Worm (Caenorhabditis elegans) whole organism, L1 larva: ENCODE data around the gene Y48A6B.8.
A peak's percentile ranks its signal among the peaks of the same experiment; 100 is the strongest.

Experiments
- C04F5.9 ChIP-seq: sonication (generic microtip); optimal IDR thresholded peaks from 2 replicates; lab custom pipeline; 2016; ENCODE audit warnings: missing genetic modification characterization, missing compliant biosample characterization
- C34B4.2 ChIP-seq: sonication (generic microtip); optimal IDR thresholded peaks from 2 replicates; lab custom pipeline; 2017; ENCODE audit warnings: mild to moderate bottlenecking, missing genetic modification characterization, missing compliant biosample characterization
- F16B12.6 ChIP-seq: fragments of 150-350 bp; optimal IDR thresholded peaks from 2 replicates; lab custom pipeline; 2014; ENCODE audit warnings: missing biosample characterization, missing genetic modification characterization
- Y116A8C.19 ChIP-seq: sonication (generic microtip); optimal IDR thresholded peaks from 2 replicates; lab custom pipeline; 2016; ENCODE audit warnings: missing compliant biosample characterization, missing genetic modification characterization, borderline replicate concordance
- aha-1 ChIP-seq: fragments of 150-350 bp; optimal IDR thresholded peaks from 2 replicates; lab custom pipeline; 2014; ENCODE audit warnings: missing biosample characterization, missing genetic modification characterization
- alr-1 ChIP-seq: fragments of 200-800 bp; sonication (Bioruptor generic); optimal IDR thresholded peaks from 2 replicates; lab custom pipeline; 2018; ENCODE audit warnings: borderline replicate concordance, mild to moderate bottlenecking, missing genetic modification characterization, missing compliant biosample characterization
- aly-2 ChIP-seq: fragments of 150-350 bp; optimal IDR thresholded peaks from 2 replicates; lab custom pipeline; 2014; ENCODE audit warnings: missing biosample characterization, missing genetic modification characterization
- ama-1 ChIP-seq: fragments of 150-350 bp; optimal IDR thresholded peaks from 2 replicates; lab custom pipeline; 2014
- blmp-1 ChIP-seq: fragments of 150-350 bp; optimal IDR thresholded peaks from 2 replicates; lab custom pipeline; 2014; ENCODE audit warnings: missing biosample characterization, missing genetic modification characterization
- ceh-63 ChIP-seq: fragments of 200-800 bp; sonication (Bioruptor generic); optimal IDR thresholded peaks from 2 replicates; lab custom pipeline; 2018; ENCODE audit warnings: mild to moderate bottlenecking, missing genetic modification characterization, missing compliant biosample characterization
- ceh-8 ChIP-seq: fragments of 200-800 bp; sonication (Bioruptor generic); optimal IDR thresholded peaks from 2 replicates; lab custom pipeline; 2018; ENCODE audit warnings: mild to moderate bottlenecking, missing genetic modification characterization, moderate library complexity, missing compliant biosample characterization
- ces-1 ChIP-seq: fragments of 150-350 bp; optimal IDR thresholded peaks from 2 replicates; lab custom pipeline; 2014; ENCODE audit warnings: missing biosample characterization, missing genetic modification reagents, missing genetic modification characterization
- dpl-1 ChIP-seq, 3 experiments: fragments of 150-350 bp in 2 of 3; sonication (generic microtip) in 1 of 3; optimal IDR thresholded peaks; 2 replicates each; lab custom pipeline; 2014 to 2017; ENCODE audit warnings: missing biosample characterization in 3 of 3, missing genetic modification characterization in 3 of 3, missing genetic modification reagents in 3 of 3
- efl-1 ChIP-seq, 4 experiments: fragments of 150-350 bp; optimal IDR thresholded peaks in 3 of 4; peaks in 1 of 4; 1 replicate in 1 of 4; 2 replicates in 3 of 4; lab custom pipeline; 2014; ENCODE audit warnings: missing biosample characterization in 2 of 4, missing genetic modification characterization in 2 of 4, missing genetic modification reagents in 2 of 4
- egl-27 ChIP-seq, 2 experiments: fragments of 150-350 bp in 1 of 2; sonication (generic microtip); optimal IDR thresholded peaks; 3 replicates each; lab custom pipeline; 2017 to 2018; ENCODE audit warnings: missing biosample characterization in 2 of 2, missing genetic modification characterization in 2 of 2, missing genetic modification reagents in 2 of 2
- elt-2 ChIP-seq: sonication (generic microtip); optimal IDR thresholded peaks from 2 replicates; lab custom pipeline; 2016; ENCODE audit warnings: missing genetic modification characterization, mild to moderate bottlenecking, inconsistent platforms, missing compliant biosample characterization, missing genetic modification reagents
- elt-3 ChIP-seq, 6 experiments: fragments of 150-350 bp in 1 of 6; sonication (generic microtip); optimal IDR thresholded peaks; 2 replicates each; lab custom pipeline; 2017 to 2018; ENCODE audit warnings: missing biosample characterization in 6 of 6, missing genetic modification characterization in 6 of 6, inconsistent platforms in 1 of 6
- fkh-10 ChIP-seq: sonication (generic microtip); optimal IDR thresholded peaks from 2 replicates; lab custom pipeline; 2017; ENCODE audit warnings: missing biosample characterization, missing genetic modification reagents, missing genetic modification characterization
- fkh-4 ChIP-seq: sonication (generic microtip); optimal IDR thresholded peaks from 2 replicates; lab custom pipeline; 2016; ENCODE audit warnings: missing compliant biosample characterization, missing genetic modification characterization, borderline replicate concordance
- fkh-8 ChIP-seq: sonication (generic microtip); optimal IDR thresholded peaks from 2 replicates; lab custom pipeline; 2016; ENCODE audit warnings: mild to moderate bottlenecking, missing genetic modification characterization, missing compliant biosample characterization
- fos-1 ChIP-seq: fragments of 150-350 bp; optimal IDR thresholded peaks from 2 replicates; lab custom pipeline; 2014; ENCODE audit warnings: missing biosample characterization, missing genetic modification characterization
- grh-1 ChIP-seq: fragments of 200-800 bp; sonication (Bioruptor generic); IDR thresholded peaks from 2 replicates; pipeline ENCODE4 v1.3.6; 2022; ENCODE audit warnings: missing genetic modification reagents, missing genetic modification characterization, missing compliant biosample characterization
- hlh-4 ChIP-seq: sonication (generic microtip); optimal IDR thresholded peaks from 2 replicates; lab custom pipeline; 2016; ENCODE audit warnings: mild to moderate bottlenecking, missing genetic modification characterization, missing compliant biosample characterization
- hpl-2 ChIP-seq: fragments of 150-350 bp; optimal IDR thresholded peaks from 2 replicates; lab custom pipeline; 2014; ENCODE audit warnings: missing biosample characterization, missing genetic modification reagents, missing genetic modification characterization
- jun-1 ChIP-seq: fragments of 150-350 bp; optimal IDR thresholded peaks from 2 replicates; lab custom pipeline; 2014; ENCODE audit warnings: missing biosample characterization, missing genetic modification reagents, missing genetic modification characterization
- lin-13 ChIP-seq: fragments of 150-350 bp; optimal IDR thresholded peaks from 2 replicates; lab custom pipeline; 2014; ENCODE audit warnings: missing biosample characterization, missing genetic modification reagents, missing genetic modification characterization
- lin-14 ChIP-seq: fragments of 200-800 bp; sonication (Bioruptor generic); optimal IDR thresholded peaks from 2 replicates; lab custom pipeline; 2018; ENCODE audit warnings: mild to moderate bottlenecking, missing genetic modification characterization, moderate library complexity, missing compliant biosample characterization
- lin-35 ChIP-seq, 2 experiments: fragments of 150-350 bp; optimal IDR thresholded peaks; 2 replicates each; lab custom pipeline; 2014; ENCODE audit warnings: missing biosample characterization in 2 of 2, missing genetic modification characterization in 2 of 2, missing genetic modification reagents in 2 of 2
- lin-39 ChIP-seq: fragments of 150-350 bp; optimal IDR thresholded peaks from 2 replicates; lab custom pipeline; 2014; ENCODE audit warnings: missing biosample characterization, missing genetic modification reagents, missing genetic modification characterization
- lsy-2 ChIP-seq, 2 experiments: fragments of 150-350 bp; optimal IDR thresholded peaks; 2 replicates each; lab custom pipeline; 2014; ENCODE audit warnings: missing biosample characterization in 2 of 2, missing genetic modification characterization in 2 of 2
- mdl-1 ChIP-seq, 2 experiments: fragments of 150-350 bp; optimal IDR thresholded peaks; 2 replicates each; lab custom pipeline; 2014 to 2017; ENCODE audit warnings: missing biosample characterization in 2 of 2, missing genetic modification characterization in 2 of 2, inconsistent platforms in 1 of 2
- nhr-11 ChIP-seq: fragments of 150-350 bp; optimal IDR thresholded peaks from 2 replicates; lab custom pipeline; 2014; ENCODE audit warnings: missing biosample characterization, missing genetic modification characterization
- nhr-12 ChIP-seq: sonication (generic microtip); optimal IDR thresholded peaks from 2 replicates; lab custom pipeline; 2017; ENCODE audit warnings: missing biosample characterization, missing genetic modification characterization
- nhr-19 ChIP-seq: fragments of 200-800 bp; sonication (Bioruptor generic); conservative IDR thresholded peaks from 2 replicates; pipeline ENCODE4 v1.3.6; 2022; ENCODE audit warnings: missing genetic modification characterization, missing compliant biosample characterization
- nhr-237 ChIP-seq: fragments of 150-350 bp; optimal IDR thresholded peaks from 2 replicates; lab custom pipeline; 2014; ENCODE audit warnings: missing biosample characterization, missing genetic modification characterization
- nhr-76 ChIP-seq: sonication (generic microtip); optimal IDR thresholded peaks from 2 replicates; lab custom pipeline; 2017; ENCODE audit warnings: missing biosample characterization, missing genetic modification characterization
- nhr-77 ChIP-seq: fragments of 150-350 bp; optimal IDR thresholded peaks from 2 replicates; lab custom pipeline; 2014; ENCODE audit warnings: missing biosample characterization, missing genetic modification characterization
- nhr-84 ChIP-seq: sonication (generic microtip); optimal IDR thresholded peaks from 2 replicates; lab custom pipeline; 2017; ENCODE audit warnings: missing biosample characterization, missing genetic modification characterization
- nhr-85 ChIP-seq: sonication (generic microtip); peaks from one replicate; lab custom pipeline; 2016; ENCODE audit warnings: missing genetic modification characterization, inconsistent platforms, missing compliant biosample characterization
- pqm-1 ChIP-seq: sonication (generic microtip); optimal IDR thresholded peaks from 3 replicates; lab custom pipeline; 2017; ENCODE audit warnings: missing biosample characterization, missing genetic modification characterization
- sox-4 ChIP-seq: sonication (generic microtip); optimal IDR thresholded peaks from 2 replicates; lab custom pipeline; 2016; ENCODE audit warnings: missing genetic modification characterization, missing compliant biosample characterization
- sptf-1 ChIP-seq: fragments of 150-350 bp; optimal IDR thresholded peaks from 2 replicates; lab custom pipeline; 2014; ENCODE audit warnings: missing biosample characterization, missing genetic modification characterization
- swsn-7 ChIP-seq: sonication (generic microtip); optimal IDR thresholded peaks from 2 replicates; lab custom pipeline; 2016; ENCODE audit warnings: missing genetic modification characterization, missing compliant biosample characterization
- tlp-1 ChIP-seq: fragments of 150-350 bp; optimal IDR thresholded peaks from 2 replicates; lab custom pipeline; 2014; ENCODE audit warnings: missing biosample characterization, missing genetic modification characterization
- unc-130 ChIP-seq: fragments of 150-350 bp; optimal IDR thresholded peaks from 2 replicates; lab custom pipeline; 2017; ENCODE audit warnings: missing biosample characterization, missing genetic modification characterization, inconsistent platforms
- unc-30 ChIP-seq: sonication (generic microtip); optimal IDR thresholded peaks from 2 replicates; lab custom pipeline; 2017; ENCODE audit warnings: missing biosample characterization, missing genetic modification characterization
- unc-86 ChIP-seq: sonication (generic microtip); optimal IDR thresholded peaks from 2 replicates; lab custom pipeline; 2016; ENCODE audit warnings: missing genetic modification characterization, missing compliant biosample characterization
- xbp-1 ChIP-seq: sonication (generic microtip); optimal IDR thresholded peaks from 2 replicates; lab custom pipeline; 2016; ENCODE audit warnings: missing genetic modification characterization, missing compliant biosample characterization
- zag-1 ChIP-seq: fragments of 150-350 bp; optimal IDR thresholded peaks from 2 replicates; lab custom pipeline; 2014; ENCODE audit warnings: missing biosample characterization, missing genetic modification characterization
- zip-4 ChIP-seq: fragments of 200-800 bp; sonication (Bioruptor generic); optimal IDR thresholded peaks from 2 replicates; lab custom pipeline; 2018; ENCODE audit warnings: mild to moderate bottlenecking, missing genetic modification characterization, moderate library complexity, missing compliant biosample characterization
- ztf-11 ChIP-seq, 2 experiments: sonication (generic microtip); optimal IDR thresholded peaks; 2 replicates each; lab custom pipeline; 2016 to 2017; ENCODE audit warnings: missing genetic modification characterization in 2 of 2, missing biosample characterization in 1 of 2, missing compliant biosample characterization in 1 of 2

Y48A6B.8 gene

ce11 chrIII:11063259-11063658, 34.0 kb upstream of the Y48A6B.8 start, which contains the start of gene rsa-2 (continued):
- TF ChIP-seq lin-39 (tag; lab: Kevin White, UChicago): peak; percentile 14
- TF ChIP-seq jun-1 (tag; lab: Kevin White, UChicago): peak; percentile 60
- peak; percentile 71 for TF ChIP-seq fkh-4 (tag; lab: Kevin White, UChicago)
- no peak for TF ChIP-seq fkh-10 (GFP tag; lab: Kevin White, UChicago)
- no peak for TF ChIP-seq zag-1 (tag; lab: Kevin White, UChicago)
- peak; percentile 24 for TF ChIP-seq lin-13 (GFP tag; lab: Kevin White, UChicago)
- TF ChIP-seq fos-1 (tag; lab: Kevin White, UChicago): no peak
- peak; percentile 82 to 95 for TF ChIP-seq efl-1 (optimal IDR thresholded peaks at IDR 0.05; lab: Kevin White, UChicago)
- peak; percentile 96 to 100 for TF ChIP-seq efl-1 (GFP tag; optimal IDR thresholded peaks at IDR 0.05 in 1 of 2; lab: Kevin White, UChicago)
- TF ChIP-seq elt-3 (tag; optimal IDR thresholded peaks at IDR 0.05; lab: Kevin White, UChicago): no peak
- no peak for TF ChIP-seq zip-4 (GFP tag; lab: Kevin White, UChicago)
- no peak for TF ChIP-seq nhr-77 (tag; lab: Kevin White, UChicago)

DNA sequence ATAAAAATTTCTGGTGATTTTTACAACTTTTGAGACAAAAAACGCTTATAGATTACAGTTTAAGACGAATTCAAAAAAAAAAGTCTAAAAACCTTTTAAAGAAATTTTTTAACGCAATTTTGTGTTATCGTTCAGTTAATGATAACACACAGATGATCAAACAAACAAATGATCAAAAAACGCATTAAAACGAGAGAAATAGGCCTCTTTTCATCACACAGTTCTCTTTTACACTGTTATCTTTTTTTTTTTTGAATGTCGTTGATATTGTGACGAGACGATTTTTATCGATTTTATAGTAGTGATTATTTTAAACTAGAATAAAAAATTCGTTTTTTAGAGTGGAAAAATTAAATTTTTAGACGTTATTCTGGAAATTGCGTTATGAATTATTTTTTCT, 30.5 kb upstream of the Y48A6B.8 start:
- TF ChIP-seq nhr-11 (tag; lab: Kevin White, UChicago) (no peak), unc-130 (tag; lab: Kevin White, UChicago) (no peak), lin-39 (tag; lab: Kevin White, UChicago) (no peak), ceh-63 (GFP tag; lab: Kevin White, UChicago) (no peak), dpl-1 (GFP tag; optimal IDR thresholded peaks at IDR 0.05; lab: Kevin White, UChicago) (peak in 2 of 3 experiments; percentile 1 to 15), aly-2 (no peak), blmp-1 (tag; lab: Kevin White, UChicago) (no peak), lin-14 (GFP tag; lab: Kevin White, UChicago) (peak; percentile 45), unc-86 (tag; lab: Kevin White, UChicago) (no peak), elt-2 (peak; percentile 75), mdl-1 (tag; optimal IDR thresholded peaks at IDR 0.05; lab: Kevin White, UChicago) (no peak), swsn-7 (tag; lab: Kevin White, UChicago) (no peak), jun-1 (tag; lab: Kevin White, UChicago) (no peak), efl-1 (optimal IDR thresholded peaks at IDR 0.05; lab: Kevin White, UChicago) (no peak), efl-1 (GFP tag; optimal IDR thresholded peaks at IDR 0.05 in 1 of 2; lab: Kevin White, UChicago) (peak in 1 of 2 experiments; percentile 19), fkh-8 (no peak), lin-35 (GFP tag; optimal IDR thresholded peaks at IDR 0.05; lab: Kevin White, UChicago) (peak in 1 of 2 experiments; percentile 37), unc-30 (tag; lab: Kevin White, UChicago) (no peak), ceh-8 (no peak), hlh-4 (no peak), sox-4 (tag; lab: Kevin White, UChicago) (no peak), hpl-2 (GFP tag; lab: Kevin White, UChicago) (no peak), Y116A8C.19 (no peak), grh-1 (GFP tag; lab: Robert Waterston, UW) (no peak), nhr-85 (no peak), pqm-1 (peak; percentile 3), nhr-19 (GFP tag; lab: Robert Waterston, UW) (no peak), nhr-76 (tag; lab: Kevin White, UChicago) (no peak), ztf-11 (tag; optimal IDR thresholded peaks at IDR 0.05; lab: Kevin White, UChicago) (no peak), nhr-237 (tag; lab: Kevin White, UChicago) (no peak), ama-1 (lab: Kevin White, UChicago) (no peak), sptf-1 (no peak), aha-1 (tag; lab: Kevin White, UChicago) (no peak), egl-27 (tag; optimal IDR thresholded peaks at IDR 0.05; lab: Kevin White, UChicago) (no peak), tlp-1 (tag; lab: Kevin White, UChicago) (no peak), alr-1 (no peak), C34B4.2 (no peak), elt-3 (tag; optimal IDR thresholded peaks at IDR 0.05; lab: Kevin White, UChicago) (peak in 1 of 6 experiments; percentile 49), nhr-84 (tag; lab: Kevin White, UChicago) (no peak), nhr-12 (tag; lab: Kevin White, UChicago) (no peak), lin-13 (GFP tag; lab: Kevin White, UChicago) (no peak), lsy-2 (tag; optimal IDR thresholded peaks at IDR 0.05; lab: Kevin White, UChicago) (no peak), ces-1 (no peak), xbp-1 (tag; lab: Kevin White, UChicago) (no peak), C04F5.9 (no peak), F16B12.6 (tag; lab: Kevin White, UChicago) (no peak)
